Fruit fly (Drosophila melanogaster) whole organism, adult: ENCODE results near the gene glu.

Experiments used
- CG1620 ChIP-seq: fragments of 200-800 bp; sonication (Bioruptor generic); optimal IDR thresholded peaks from 2 replicates; lab custom pipeline; 2016; ENCODE audit warnings: missing biosample characterization, missing genetic modification characterization
- CG7045 ChIP-seq: fragments of 200-800 bp; sonication (Bioruptor generic); optimal IDR thresholded peaks from 2 replicates; lab custom pipeline; 2017; ENCODE audit warnings: missing biosample characterization, mild to moderate bottlenecking, missing genetic modification characterization
- Clk ChIP-seq: fragments of 200-800 bp; sonication (Bioruptor generic); optimal IDR thresholded peaks from 2 replicates; lab custom pipeline; 2017; ENCODE audit warnings: missing biosample characterization, missing genetic modification characterization
- Crg-1 ChIP-seq: fragments of 200-800 bp; sonication (Bioruptor generic); optimal IDR thresholded peaks from 2 replicates; lab custom pipeline; 2016; ENCODE audit warnings: missing biosample characterization, missing genetic modification characterization
- kay ChIP-seq: fragments of 200-800 bp; sonication (Bioruptor generic); peaks from one replicate; lab custom pipeline; 2016; ENCODE audit warnings: missing biosample characterization, missing genetic modification characterization, borderline replicate concordance
- ovo ChIP-seq: fragments of 200-800 bp; sonication (Bioruptor generic); optimal IDR thresholded peaks from 2 replicates; lab custom pipeline; 2016; ENCODE audit warnings: missing biosample characterization, missing genetic modification characterization
- pad ChIP-seq: fragments of 200-800 bp; sonication (Bioruptor generic); optimal IDR thresholded peaks from 3 replicates; lab custom pipeline; 2017; ENCODE audit warnings: missing biosample characterization, missing genetic modification characterization, mild to moderate bottlenecking, moderate library complexity, missing genetic modification reagents

dm6 chr2L:16754074-16754473 is 15.9 kb upstream of the glu start, which contains the start of gene yellow-b:
- TF ChIP-seq kay (GFP tag; lab: Kevin White, UChicago), result no peak
- TF ChIP-seq pad (GFP tag; lab: Kevin White, UChicago), result no peak
- TF ChIP-seq Crg-1 (GFP tag; lab: Kevin White, UChicago), result no peak
- no peak for TF ChIP-seq CG7045 (GFP tag; lab: Kevin White, UChicago)
- TF ChIP-seq Clk (GFP tag; lab: Kevin White, UChicago), result no peak
- TF ChIP-seq ovo (GFP tag; lab: Kevin White, UChicago), result no peak
- TF ChIP-seq CG1620, result no peak
